Worm (Caenorhabditis elegans): ENCODE measurements around the gene arrd-9.

- TF ChIP-seq tra-4 (tag; optimal IDR thresholded peaks at IDR 0.05) (no peak), F13C5.2 (tag; optimal IDR thresholded peaks at IDR 0.05) (no peak), flt-1 (GFP tag; IDR thresholded peaks at IDR 0.05) (no peak), ama-1 (optimal IDR thresholded peaks at IDR 0.05) (no peak), B0310.2 (tag; optimal IDR thresholded peaks at IDR 0.05) (no peak), ceh-36 (tag; optimal IDR thresholded peaks at IDR 0.05) (no peak), aly-1 (tag; optimal IDR thresholded peaks at IDR 0.05) (no peak), hmbx-1 (tag; optimal IDR thresholded peaks at IDR 0.05) (no peak), tbx-11 (GFP tag; IDR thresholded peaks at IDR 0.05) (no peak), scrt-1 (GFP tag; IDR thresholded peaks at IDR 0.05) (no peak)
Observed at ce11 chrII:12507038-12507437, 26.3 kb upstream of the arrd-9 start, which contains the start of gene srh-68.
